Fruit fly (Drosophila melanogaster) whole organism, pupa: ENCODE results near the gene Syx13.

Source experiments
- CG12605 ChIP-seq: fragments of 200-800 bp; sonication (Bioruptor generic); IDR thresholded peaks from 2 replicates; pipeline ENCODE4 v1.3.6; 2022; ENCODE audit warnings: missing biosample characterization, missing genetic modification characterization
- CG13204 ChIP-seq: fragments of 200-800 bp; sonication (Bioruptor generic); optimal IDR thresholded peaks from 2 replicates; lab custom pipeline; 2018; ENCODE audit warnings: missing biosample characterization, mild to moderate bottlenecking, missing genetic modification characterization, moderate library complexity
- CG17806 ChIP-seq: fragments of 200-800 bp; sonication (Bioruptor generic); optimal IDR thresholded peaks from 2 replicates; lab custom pipeline; 2018; ENCODE audit warnings: missing biosample characterization, mild to moderate bottlenecking, missing genetic modification characterization, moderate library complexity
- CG32121 ChIP-seq: fragments of 200-800 bp; sonication (Bioruptor generic); IDR thresholded peaks from 2 replicates; pipeline ENCODE4 v1.3.6; 2022; ENCODE audit warnings: missing biosample characterization, missing genetic modification characterization
- CG8159 ChIP-seq: fragments of 200-800 bp; sonication (Bioruptor generic); optimal IDR thresholded peaks from 3 replicates; lab custom pipeline; 2018; ENCODE audit warnings: missing biosample characterization, mild to moderate bottlenecking, missing genetic modification characterization, moderate library complexity
- CG8301 ChIP-seq: fragments of 200-800 bp; sonication (Bioruptor generic); optimal IDR thresholded peaks from 2 replicates; lab custom pipeline; 2018; ENCODE audit warnings: missing biosample characterization, mild to moderate bottlenecking, missing genetic modification characterization
- EcR ChIP-seq: fragments of 200-800 bp; sonication (Bioruptor generic); optimal IDR thresholded peaks from 3 replicates; lab custom pipeline; 2019; ENCODE audit warnings: missing biosample characterization, missing genetic modification characterization, mild to moderate bottlenecking, moderate library complexity, missing genetic modification reagents
- Ets98B ChIP-seq: fragments of 200-800 bp; sonication (Bioruptor generic); IDR thresholded peaks from 2 replicates; pipeline ENCODE4 v1.3.6; 2022; ENCODE audit warnings: missing biosample characterization, missing genetic modification characterization
- Pif1B ChIP-seq: fragments of 200-800 bp; sonication (Bioruptor generic); optimal IDR thresholded peaks from 3 replicates; lab custom pipeline; 2016; ENCODE audit warnings: missing biosample characterization, missing genetic modification characterization
- Snoo ChIP-seq: fragments of 200-800 bp; sonication (Bioruptor generic); optimal IDR thresholded peaks from 3 replicates; lab custom pipeline; 2017; ENCODE audit warnings: missing biosample characterization, mild to moderate bottlenecking, missing genetic modification characterization, inconsistent platforms
- fd96Ca ChIP-seq: fragments of 200-800 bp; sonication (Bioruptor generic); IDR thresholded peaks from 3 replicates; pipeline ENCODE4 v1.3.6; 2022; ENCODE audit warnings: missing biosample characterization, missing genetic modification characterization
- rn ChIP-seq: fragments of 200-800 bp; sonication (Bioruptor generic); IDR thresholded peaks from 2 replicates; pipeline ENCODE4 v1.3.6; 2022; ENCODE audit warnings: missing biosample characterization, missing genetic modification characterization

DNA sequence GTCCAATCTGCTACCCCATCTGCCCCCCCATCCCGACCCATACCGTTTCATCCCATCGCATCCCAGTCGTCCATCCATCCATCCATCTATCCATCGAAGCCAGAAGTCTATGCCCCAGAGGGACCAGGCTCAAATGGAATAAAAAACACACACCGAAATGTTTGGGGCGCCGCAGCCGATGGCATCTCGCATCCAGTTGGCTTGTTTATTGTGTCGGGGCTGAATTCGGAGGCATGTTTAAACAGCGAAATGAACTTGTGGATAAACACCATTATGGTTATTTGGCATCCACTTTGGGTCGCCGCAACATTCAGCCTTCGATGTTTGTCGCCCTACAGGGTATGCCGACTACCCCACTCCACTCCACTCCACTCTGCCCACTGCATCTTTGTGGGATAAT is 36.2 kb downstream of the Syx13 start:
- no peak for TF ChIP-seq CG13204
- TF ChIP-seq Pif1B (GFP tag; lab: Kevin White, UChicago): no peak
- TF ChIP-seq CG17806 (tag; lab: Kevin White, UChicago): no peak
- TF ChIP-seq Snoo (tag; lab: Kevin White, UChicago): no peak
- no peak for TF ChIP-seq CG32121 (GFP tag; lab: Robert Waterston, UW)
- no peak for TF ChIP-seq EcR (GFP tag; lab: Kevin White, UChicago)
- no peak for TF ChIP-seq fd96Ca (GFP tag; lab: Robert Waterston, UW)
- no peak for TF ChIP-seq CG8159 (tag; lab: Kevin White, UChicago)
- TF ChIP-seq CG12605 (GFP tag; lab: Robert Waterston, UW): no peak
- TF ChIP-seq CG8301 (tag; lab: Kevin White, UChicago): no peak
- no peak for TF ChIP-seq Ets98B (GFP tag; lab: Robert Waterston, UW)
- TF ChIP-seq rn (GFP tag; lab: Robert Waterston, UW): no peak
